Fruit fly (Drosophila melanogaster) whole organism, embryonic: ENCODE data around the gene CG1463.

Experiments
- Abd-B ChIP-seq: fragments of 200-800 bp; sonication (Bioruptor generic); optimal IDR thresholded peaks from 2 replicates; lab custom pipeline; 2018; ENCODE audit warnings: missing biosample characterization, mild to moderate bottlenecking, missing genetic modification characterization, moderate library complexity
- Aef1 ChIP-seq: fragments of 200-800 bp; sonication (Bioruptor generic); IDR thresholded peaks from 3 replicates; pipeline ENCODE4 v1.3.6; 2022; ENCODE audit warnings: missing biosample characterization, missing genetic modification characterization
- Bdp1 ChIP-seq: fragments of 200-800 bp; sonication (Bioruptor generic); optimal IDR thresholded peaks from 3 replicates; lab custom pipeline; 2016; ENCODE audit warnings: missing biosample characterization, missing genetic modification characterization
- CG10209 ChIP-seq: fragments of 200-800 bp; sonication (Bioruptor generic); optimal IDR thresholded peaks from 3 replicates; lab custom pipeline; 2017; ENCODE audit warnings: missing biosample characterization, mild to moderate bottlenecking, missing genetic modification characterization, missing genetic modification reagents
- CG10321 ChIP-seq: fragments of 200-800 bp; sonication (Bioruptor generic); IDR thresholded peaks from 2 replicates; pipeline ENCODE4 v1.3.6; 2022; ENCODE audit warnings: missing biosample characterization, missing genetic modification characterization
- CG13424 ChIP-seq: fragments of 200-800 bp; sonication (Bioruptor generic); optimal IDR thresholded peaks from 2 replicates; lab custom pipeline; 2019; ENCODE audit warnings: missing biosample characterization, mild to moderate bottlenecking, missing genetic modification characterization, moderate library complexity
- CG14441 ChIP-seq: fragments of 200-800 bp; sonication (Bioruptor generic); IDR thresholded peaks from 2 replicates; pipeline ENCODE4 v1.3.6; 2022; ENCODE audit warnings: missing biosample characterization, missing genetic modification characterization
- CG14667 ChIP-seq: fragments of 200-800 bp; sonication (Bioruptor generic); IDR thresholded peaks from 2 replicates; pipeline ENCODE4 v1.3.6; 2022; ENCODE audit warnings: missing biosample characterization, missing genetic modification characterization
- CG15601 ChIP-seq: fragments of 200-800 bp; sonication (Bioruptor generic); optimal IDR thresholded peaks from 3 replicates; lab custom pipeline; 2019; ENCODE audit warnings: missing biosample characterization, mild to moderate bottlenecking, missing genetic modification characterization, moderate library complexity
- CG17829 ChIP-seq: fragments of 200-800 bp; optimal IDR thresholded peaks from 2 replicates; lab custom pipeline; 2019; ENCODE audit warnings: missing biosample characterization, mild to moderate bottlenecking, missing genetic modification characterization, moderate library complexity
- CG2875 ChIP-seq: fragments of 200-800 bp; sonication (Bioruptor generic); optimal IDR thresholded peaks from 2 replicates; lab custom pipeline; 2017; ENCODE audit warnings: missing biosample characterization, mild to moderate bottlenecking, missing genetic modification characterization, missing genetic modification reagents
- CG31224 ChIP-seq: fragments of 200-800 bp; sonication (Bioruptor generic); IDR thresholded peaks from 2 replicates; pipeline ENCODE4 v1.3.6; 2022; ENCODE audit warnings: missing biosample characterization, missing genetic modification characterization
- CG3838 ChIP-seq: fragments of 200-800 bp; sonication (Bioruptor generic); optimal IDR thresholded peaks from 3 replicates; lab custom pipeline; 2016; ENCODE audit warnings: missing biosample characterization, missing genetic modification characterization
- CG4424 ChIP-seq: fragments of 200-800 bp; sonication (Bioruptor generic); optimal IDR thresholded peaks from 3 replicates; lab custom pipeline; 2016; ENCODE audit warnings: missing biosample characterization, missing genetic modification characterization
- CG4617 ChIP-seq: fragments of 200-800 bp; sonication (Bioruptor generic); optimal IDR thresholded peaks from 3 replicates; lab custom pipeline; 2016; ENCODE audit warnings: missing biosample characterization, missing genetic modification characterization, borderline replicate concordance
- CG4820 ChIP-seq: fragments of 200-800 bp; sonication (Bioruptor generic); optimal IDR thresholded peaks from 3 replicates; lab custom pipeline; 2016; ENCODE audit warnings: missing biosample characterization, missing genetic modification characterization
- CG9932 ChIP-seq: fragments of 200-800 bp; sonication (Bioruptor generic); IDR thresholded peaks from 2 replicates; pipeline ENCODE4 v1.3.6; 2022; ENCODE audit warnings: missing biosample characterization, missing genetic modification characterization
- CrebB ChIP-seq: fragments of 200-800 bp; sonication (Bioruptor generic); optimal IDR thresholded peaks from 3 replicates; lab custom pipeline; 2018; ENCODE audit warnings: missing biosample characterization, mild to moderate bottlenecking, missing genetic modification characterization
- Dip2 ChIP-seq: fragments of 200-800 bp; sonication (Bioruptor generic); IDR thresholded peaks from 2 replicates; pipeline ENCODE4 v1.3.6; 2022; ENCODE audit warnings: missing biosample characterization, missing genetic modification characterization
- Gsc ChIP-seq: fragments of 200-800 bp; sonication (Bioruptor generic); IDR thresholded peaks from 2 replicates; pipeline ENCODE4 v1.3.6; 2022; ENCODE audit warnings: missing biosample characterization, missing genetic modification characterization
- H15 ChIP-seq: fragments of 200-800 bp; sonication (Bioruptor generic); IDR thresholded peaks from 3 replicates; pipeline ENCODE4 v1.3.6; 2022; ENCODE audit warnings: missing biosample characterization, missing genetic modification characterization
- Hand ChIP-seq: fragments of 200-800 bp; sonication (Bioruptor generic); optimal IDR thresholded peaks from 2 replicates; lab custom pipeline; 2017; ENCODE audit warnings: mild to moderate bottlenecking, missing biosample characterization, missing genetic modification reagents, missing genetic modification characterization
- Hmx ChIP-seq: fragments of 200-800 bp; sonication (Bioruptor generic); optimal IDR thresholded peaks from 2 replicates; lab custom pipeline; 2016; ENCODE audit warnings: missing biosample characterization, missing genetic modification characterization
- Myb ChIP-seq: fragments of 200-800 bp; sonication (Bioruptor generic); optimal IDR thresholded peaks from 2 replicates; lab custom pipeline; 2016; ENCODE audit warnings: missing biosample characterization, missing genetic modification characterization
- NC2α ChIP-seq: fragments of 200-800 bp; sonication (Bioruptor generic); optimal IDR thresholded peaks from 2 replicates; lab custom pipeline; 2016; ENCODE audit warnings: missing biosample characterization, missing genetic modification characterization
- Sry-β ChIP-seq: fragments of 200-800 bp; sonication (Bioruptor generic); optimal IDR thresholded peaks from 2 replicates; lab custom pipeline; 2018; ENCODE audit warnings: missing biosample characterization, mild to moderate bottlenecking, missing genetic modification characterization, moderate library complexity
- Tbp ChIP-seq: fragments of >200 bp; optimal IDR thresholded peaks from 2 replicates; lab custom pipeline; 2018; ENCODE audit warnings: missing biosample characterization, missing genetic modification characterization
- chinmo ChIP-seq: fragments of 200-800 bp; sonication (Bioruptor generic); IDR thresholded peaks from 4 replicates; pipeline ENCODE4 v1.3.6; 2022; ENCODE audit warnings: missing biosample characterization, missing genetic modification characterization; ENCODE audit not compliant: partially characterized antibody
- disco-r ChIP-seq: fragments of 200-800 bp; sonication (Bioruptor generic); optimal IDR thresholded peaks from 2 replicates; lab custom pipeline; 2016; ENCODE audit warnings: missing biosample characterization, missing genetic modification characterization
- dysf ChIP-seq: fragments of 200-800 bp; sonication (Bioruptor generic); IDR thresholded peaks from 3 replicates; pipeline ENCODE4 v1.3.6; 2022; ENCODE audit warnings: missing biosample characterization, missing genetic modification characterization
- ems ChIP-seq: fragments of 200-800 bp; sonication (Bioruptor generic); optimal IDR thresholded peaks from 3 replicates; lab custom pipeline; 2016; ENCODE audit warnings: missing biosample characterization, missing genetic modification characterization
- esg ChIP-seq: fragments of 200-800 bp; sonication (Bioruptor generic); conservative IDR thresholded peaks from 2 replicates; pipeline ENCODE4 v1.3.6; 2022; ENCODE audit warnings: missing biosample characterization, missing genetic modification characterization
- eyg ChIP-seq: fragments of 200-800 bp; sonication (Bioruptor generic); optimal IDR thresholded peaks from 3 replicates; lab custom pipeline; 2016; ENCODE audit warnings: missing biosample characterization, missing genetic modification characterization
- fu2 ChIP-seq: fragments of 200-800 bp; sonication (Bioruptor generic); optimal IDR thresholded peaks from 2 replicates; lab custom pipeline; 2016; ENCODE audit warnings: missing biosample characterization, missing genetic modification characterization
- gt ChIP-seq: fragments of 200-800 bp; sonication (Bioruptor generic); IDR thresholded peaks from 2 replicates; pipeline ENCODE4 v1.3.6; 2022; ENCODE audit warnings: missing biosample characterization, missing genetic modification characterization
- h ChIP-seq: fragments of >200 bp; optimal IDR thresholded peaks from 2 replicates; lab custom pipeline; 2017
- jumu ChIP-seq: fragments of 200-800 bp; sonication (Bioruptor generic); optimal IDR thresholded peaks from 3 replicates; lab custom pipeline; 2016; ENCODE audit warnings: missing biosample characterization, missing genetic modification characterization
- lab ChIP-seq: fragments of 200-800 bp; sonication (Bioruptor generic); optimal IDR thresholded peaks from 3 replicates; lab custom pipeline; 2017; ENCODE audit warnings: missing biosample characterization, missing genetic modification characterization, mild to moderate bottlenecking, moderate library complexity, missing genetic modification reagents
- pnt ChIP-seq: fragments of 200-800 bp; sonication (Bioruptor generic); optimal IDR thresholded peaks from 3 replicates; lab custom pipeline; 2016; ENCODE audit warnings: missing biosample characterization, missing genetic modification characterization
- pros ChIP-seq: fragments of 200-800 bp; sonication (Bioruptor generic); optimal IDR thresholded peaks from 3 replicates; lab custom pipeline; 2019; ENCODE audit warnings: missing biosample characterization, mild to moderate bottlenecking, missing genetic modification characterization, moderate library complexity
- pum ChIP-seq: fragments of 200-800 bp; sonication (Bioruptor generic); optimal IDR thresholded peaks from 2 replicates; lab custom pipeline; 2016; ENCODE audit warnings: missing biosample characterization, missing genetic modification characterization
- run ChIP-seq: fragments of 200-800 bp; sonication (Bioruptor generic); optimal IDR thresholded peaks from 3 replicates; lab custom pipeline; 2018; ENCODE audit warnings: missing biosample characterization, mild to moderate bottlenecking, missing genetic modification characterization
- salm ChIP-seq: fragments of 200-800 bp; sonication (Bioruptor generic); optimal IDR thresholded peaks from 2 replicates; lab custom pipeline; 2018; ENCODE audit warnings: missing biosample characterization, mild to moderate bottlenecking, missing genetic modification characterization
- sc ChIP-seq, 3 experiments: fragments of >200 bp in 2 of 3; fragments of 200-800 bp in 1 of 3; sonication (Bioruptor generic) in 1 of 3; optimal IDR thresholded peaks; 2 replicates in 2 of 3; 3 replicates in 1 of 3; lab custom pipeline; 2017; ENCODE audit warnings: mild to moderate bottlenecking in 1 of 3, missing biosample characterization in 1 of 3, missing genetic modification characterization in 1 of 3, missing genetic modification reagents in 1 of 3
- schlank ChIP-seq: fragments of 200-800 bp; sonication (Bioruptor generic); optimal IDR thresholded peaks from 2 replicates; lab custom pipeline; 2018; ENCODE audit warnings: missing biosample characterization, mild to moderate bottlenecking, missing genetic modification characterization
- sens ChIP-seq: fragments of 200-800 bp; sonication (Bioruptor generic); peaks from one replicate; lab custom pipeline; 2016; ENCODE audit warnings: missing biosample characterization, missing genetic modification characterization
- sr ChIP-seq: fragments of 200-800 bp; sonication (Bioruptor generic); IDR thresholded peaks from 3 replicates; pipeline ENCODE4 v1.3.6; 2022; ENCODE audit warnings: missing biosample characterization, missing genetic modification characterization
- sug ChIP-seq: fragments of 200-800 bp; optimal IDR thresholded peaks from 2 replicates; lab custom pipeline; 2019; ENCODE audit warnings: missing biosample characterization, mild to moderate bottlenecking, missing genetic modification characterization, moderate library complexity
- unc-4 ChIP-seq: fragments of 200-800 bp; sonication (Bioruptor generic); IDR thresholded peaks from 2 replicates; pipeline ENCODE4 v1.3.6; 2022; ENCODE audit warnings: missing biosample characterization, missing genetic modification characterization; ENCODE audit not compliant: partially characterized antibody
- unpg ChIP-seq: fragments of 200-800 bp; sonication (Bioruptor generic); optimal IDR thresholded peaks from 3 replicates; lab custom pipeline; 2018; ENCODE audit warnings: missing biosample characterization, mild to moderate bottlenecking, missing genetic modification characterization, moderate library complexity
- zfh1 ChIP-seq: fragments of 200-800 bp; sonication (Bioruptor generic); IDR thresholded peaks from 3 replicates; pipeline ENCODE4 v1.3.6; 2022; ENCODE audit warnings: missing biosample characterization, missing genetic modification characterization

Gene CG1463

DNA sequence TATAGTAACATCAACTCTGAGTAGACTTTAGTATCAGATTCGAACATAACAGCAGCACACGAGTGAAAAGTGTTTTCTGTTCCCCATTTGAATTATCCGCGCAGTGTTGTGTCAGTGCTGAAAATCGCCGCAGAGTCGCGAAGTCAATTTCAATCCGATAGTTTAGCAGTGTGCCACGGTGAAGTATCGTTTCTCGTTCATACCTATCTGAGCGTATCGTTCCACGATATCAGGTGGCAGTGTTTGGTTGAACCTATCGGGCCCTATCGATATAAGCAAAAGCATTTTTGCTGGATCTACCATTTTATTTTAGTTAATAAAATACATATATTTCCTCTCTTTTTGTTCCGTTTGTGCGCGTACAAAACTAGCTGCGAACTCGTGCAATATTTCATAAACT lies 42.1 kb upstream of the CG1463 start, which contains the start of gene CkIalpha (continued):
- peak; percentile 98 for TF ChIP-seq unc-4 (GFP tag; lab: Robert Waterston, UW)
- TF ChIP-seq CG14441 (GFP tag; lab: Robert Waterston, UW) = peak; percentile 61
- peak; percentile 20 for TF ChIP-seq CG4424 (GFP tag; lab: Kevin White, UChicago)
- no peak for TF ChIP-seq Abd-B
- no peak for TF ChIP-seq Dip2 (GFP tag; lab: Robert Waterston, UW)
- peak; percentile 55 for TF ChIP-seq CG17829
- TF ChIP-seq CG3838 (GFP tag; lab: Kevin White, UChicago) = no peak
- TF ChIP-seq sr (GFP tag; lab: Robert Waterston, UW) = no peak
- TF ChIP-seq CG15601 = peak; percentile 75
- peak; percentile 43; the same call in 2 of the 3 replicates for TF ChIP-seq dysf (GFP tag; lab: Robert Waterston, UW)
- TF ChIP-seq eyg = peak; percentile 39
- 0 out of 2 replicates have a peak, but pooled peaks have one; percentile 10 for TF ChIP-seq CG31224 (GFP tag; lab: Robert Waterston, UW)
- no peak for TF ChIP-seq pnt (GFP tag; lab: Kevin White, UChicago)
- peak; percentile 99 for TF ChIP-seq chinmo (GFP tag; lab: Robert Waterston, UW)
- peak; percentile 67 for TF ChIP-seq jumu
- TF ChIP-seq Tbp = no peak
- peak; percentile 34 for TF ChIP-seq unpg (GFP tag; lab: Kevin White, UChicago)
- TF ChIP-seq sc (optimal IDR thresholded peaks at IDR 0.05; lab: Kevin White, UChicago) = no peak
- TF ChIP-seq sc (GFP tag; optimal IDR thresholded peaks at IDR 0.05; lab: Kevin White, UChicago) = no peak
- TF ChIP-seq Hmx (GFP tag; lab: Kevin White, UChicago) = no peak
- TF ChIP-seq NC2α (GFP tag; lab: Kevin White, UChicago) = peak; percentile 5
- TF ChIP-seq Aef1 = peak; percentile 63
- TF ChIP-seq CG10321 = no peak
- no peak for TF ChIP-seq run
- no peak for TF ChIP-seq esg (GFP tag; lab: Robert Waterston, UW)
- TF ChIP-seq Sry-β (GFP tag; lab: Kevin White, UChicago) = no peak
- TF ChIP-seq schlank (tag; lab: Kevin White, UChicago) = peak; percentile 20
- no peak for TF ChIP-seq pros (GFP tag; lab: Kevin White, UChicago)
- TF ChIP-seq salm (tag; lab: Kevin White, UChicago) = no peak
- TF ChIP-seq h = no peak
- TF ChIP-seq sug (tag; lab: Kevin White, UChicago) = peak; percentile 56
- peak; percentile 8 for TF ChIP-seq CG10209 (GFP tag; lab: Kevin White, UChicago)
- TF ChIP-seq CG13424 (tag; lab: Kevin White, UChicago) = peak; percentile 30
- peak; percentile 59; the same call in 2 of the 3 replicates for TF ChIP-seq zfh1
- peak; percentile 66 for TF ChIP-seq CG4617 (GFP tag; lab: Kevin White, UChicago)
- TF ChIP-seq Myb (GFP tag; lab: Kevin White, UChicago) = peak; percentile 64
- TF ChIP-seq disco-r = peak; percentile 16
- peak; percentile 23 for TF ChIP-seq Bdp1 (GFP tag; lab: Kevin White, UChicago)
- TF ChIP-seq CG9932 (GFP tag; lab: Robert Waterston, UW) = peak; percentile 92
- no peak for TF ChIP-seq CG14667 (GFP tag; lab: Robert Waterston, UW)
- peak; percentile 7 for TF ChIP-seq CrebB (tag; lab: Kevin White, UChicago)
- peak; percentile 24 for TF ChIP-seq CG4820
- peak; percentile 50 for TF ChIP-seq pum
- peak; percentile 52; the same call in 1 of the 3 replicates for TF ChIP-seq H15
- no peak for TF ChIP-seq Gsc (GFP tag; lab: Robert Waterston, UW)
- TF ChIP-seq fu2 = peak; percentile 57
- TF ChIP-seq ems = peak; percentile 58
- peak; percentile 89 for TF ChIP-seq sens
- no peak for TF ChIP-seq CG2875 (GFP tag; lab: Kevin White, UChicago)
- peak; percentile 58 for TF ChIP-seq lab (GFP tag; lab: Kevin White, UChicago)
- no peak for TF ChIP-seq Hand (GFP tag; lab: Kevin White, UChicago)
- TF ChIP-seq gt (GFP tag; lab: Robert Waterston, UW) = no peak
